Worm (Caenorhabditis elegans): ENCODE data around the gene srp-1.
A peak's percentile ranks its signal among the peaks of the same experiment; 100 is the strongest.

The srp-1 gene

ce11 chrV:730216-730615 lies 22.9 kb upstream of the srp-1 start (continued):
- TF ChIP-seq T07F8.4 (tag; optimal IDR thresholded peaks at IDR 0.05) (no peak), lag-1 (GFP tag; IDR thresholded peaks at IDR 0.05) (no peak), rpc-1 (optimal IDR thresholded peaks at IDR 0.05) (no peak), rpc-1 (tag; optimal IDR thresholded peaks at IDR 0.05) (no peak), let-526 (GFP tag; IDR thresholded peaks at IDR 0.05) (peak; percentile 27), ceh-40 (GFP tag; IDR thresholded peaks at IDR 0.05) (no peak), nhr-90 (tag; optimal IDR thresholded peaks at IDR 0.05) (no peak), lsl-1 (GFP tag; optimal IDR thresholded peaks at IDR 0.05) (no peak), Y53G8AR.9 (GFP tag; conservative IDR thresholded peaks at IDR 0.05) (peak; percentile 68; the same call in 1 of the 2 replicates), F55B11.4 (tag; optimal IDR thresholded peaks at IDR 0.05; ENCODE audit: borderline replicate concordance, insufficient read depth) (no peak), D2030.7 (GFP tag; IDR thresholded peaks at IDR 0.05) (no peak), nhr-80 (tag; optimal IDR thresholded peaks at IDR 0.05) (peak; percentile 54), ztf-28 (GFP tag; IDR thresholded peaks at IDR 0.05) (no peak), ceh-100 (GFP tag; IDR thresholded peaks at IDR 0.05) (no peak), hrde-1 (tag; optimal IDR thresholded peaks at IDR 0.05; ENCODE audit: borderline replicate concordance) (no peak), cebp-2 (GFP tag; IDR thresholded peaks at IDR 0.05) (no peak), F23B12.7 (tag; optimal IDR thresholded peaks at IDR 0.05; ENCODE audit: insufficient read depth) (no peak), ztf-22 (GFP tag; optimal IDR thresholded peaks at IDR 0.05) (peak; percentile 39), madf-3 (GFP tag; IDR thresholded peaks at IDR 0.05) (0 out of 2 replicates have a peak, but pooled peaks have one; percentile 47), attf-5 (GFP tag; optimal IDR thresholded peaks at IDR 0.05) (peak; percentile 38), attf-6 (GFP tag; IDR thresholded peaks at IDR 0.05) (no peak), nfyb-1 (GFP tag; IDR thresholded peaks at IDR 0.05) (peak; percentile 81), lin-40 (tag; optimal IDR thresholded peaks at IDR 0.05) (peak; percentile 47), ztf-26 (tag; optimal IDR thresholded peaks at IDR 0.05) (peak; percentile 20), somi-1 (GFP tag; optimal IDR thresholded peaks at IDR 0.05) (peak; percentile 25), lin-35 (GFP tag; optimal IDR thresholded peaks at IDR 0.05) (no peak), ZK185.1 (tag; optimal IDR thresholded peaks at IDR 0.05; ENCODE audit: poor library complexity, severe bottlenecking) (peak; percentile 25), xnd-1 (tag; optimal IDR thresholded peaks at IDR 0.05) (no peak), lin-26 (GFP tag; IDR thresholded peaks at IDR 0.05) (0 out of 2 replicates have a peak, but pooled peaks have one; percentile 24), nhr-120 (GFP tag; IDR thresholded peaks at IDR 0.05) (no peak)

- TF ChIP-seq Y95B8A.8 (GFP tag; IDR thresholded peaks at IDR 0.05): peak; percentile 74; the same call in 1 of the 2 replicates
- peak; percentile 1 for TF ChIP-seq ama-1 (optimal IDR thresholded peaks at IDR 0.05)
- TF ChIP-seq ama-1 (GFP tag; optimal IDR thresholded peaks at IDR 0.05): no peak
- peak; percentile 73 for TF ChIP-seq ZK185.1 (tag; optimal IDR thresholded peaks at IDR 0.05; ENCODE audit: poor library complexity, severe bottlenecking)
- peak; percentile 93 for TF ChIP-seq pha-4 (tag; optimal IDR thresholded peaks at IDR 0.05)
- no peak for TF ChIP-seq dpl-1 (GFP tag; optimal IDR thresholded peaks at IDR 0.05)
- TF ChIP-seq unc-62 (GFP tag; optimal IDR thresholded peaks at IDR 0.05): peak; percentile 83
- TF ChIP-seq ztf-28 (GFP tag; IDR thresholded peaks at IDR 0.05): no peak
- TF ChIP-seq snpc-1.3 (tag; optimal IDR thresholded peaks at IDR 0.05; ENCODE audit: insufficient read depth): no peak
- no peak for TF ChIP-seq nfya-2 (GFP tag; IDR thresholded peaks at IDR 0.05)
- TF ChIP-seq F23B12.7 (tag; optimal IDR thresholded peaks at IDR 0.05; ENCODE audit: insufficient read depth): no peak
- peak; percentile 78 for TF ChIP-seq ekl-4 (GFP tag; IDR thresholded peaks at IDR 0.05)
- TF ChIP-seq hrde-1 (tag; optimal IDR thresholded peaks at IDR 0.05; ENCODE audit: borderline replicate concordance): no peak
- TF ChIP-seq attf-5 (GFP tag; optimal IDR thresholded peaks at IDR 0.05): peak; percentile 81
- TF ChIP-seq let-526 (GFP tag; IDR thresholded peaks at IDR 0.05): peak; percentile 96
- TF ChIP-seq madf-10 (tag; optimal IDR thresholded peaks at IDR 0.05): peak; percentile 79
- peak; percentile 89 for TF ChIP-seq somi-1 (GFP tag; optimal IDR thresholded peaks at IDR 0.05)
- TF ChIP-seq egrh-3 (GFP tag; IDR thresholded peaks at IDR 0.05): peak; percentile 67
- TF ChIP-seq sptf-2 (GFP tag; optimal IDR thresholded peaks at IDR 0.05): no peak
- TF ChIP-seq nhr-90 (tag; optimal IDR thresholded peaks at IDR 0.05): peak; percentile 79
- TF ChIP-seq chd-7 (tag; optimal IDR thresholded peaks at IDR 0.05): peak; percentile 93
- no peak for TF ChIP-seq lag-1 (GFP tag; IDR thresholded peaks at IDR 0.05)
- no peak for TF ChIP-seq ccch-3 (GFP tag; optimal IDR thresholded peaks at IDR 0.05)
- no peak for TF ChIP-seq F37B4.10 (GFP tag; IDR thresholded peaks at IDR 0.05)
- peak; percentile 97 for TF ChIP-seq nhr-80 (tag; optimal IDR thresholded peaks at IDR 0.05)
- no peak for TF ChIP-seq snpc-4 (GFP tag; optimal IDR thresholded peaks at IDR 0.05)
- peak in 2 of 4 experiments; percentile 41 to 47 for TF ChIP-seq snpc-4 (tag; optimal IDR thresholded peaks at IDR 0.05)
- no peak for TF ChIP-seq mxl-1 (tag; optimal IDR thresholded peaks at IDR 0.05)
Measured at ce11 chrV:731330-731729, 21.8 kb upstream of the srp-1 start.
